Fruit fly (Drosophila melanogaster) whole organism, embryonic: ENCODE results near the gene Pex11c.

Source experiments
- B-H1 ChIP-seq: fragments of 200-800 bp; sonication (Bioruptor generic); IDR thresholded peaks from 3 replicates; pipeline ENCODE4 v1.3.6; 2022; ENCODE audit warnings: missing biosample characterization, missing genetic modification characterization
- C15 ChIP-seq: fragments of 200-800 bp; sonication (Bioruptor generic); IDR thresholded peaks from 3 replicates; pipeline ENCODE4 v1.3.6; 2022; ENCODE audit warnings: missing biosample characterization, missing genetic modification characterization
- CG10267 ChIP-seq: fragments of 200-800 bp; sonication (Bioruptor generic); optimal IDR thresholded peaks from 2 replicates; lab custom pipeline; 2018; ENCODE audit warnings: missing biosample characterization, mild to moderate bottlenecking, missing genetic modification characterization, moderate library complexity
- CG10543 ChIP-seq: fragments of 200-800 bp; sonication (Bioruptor generic); optimal IDR thresholded peaks from 3 replicates; lab custom pipeline; 2017; ENCODE audit warnings: missing biosample characterization, mild to moderate bottlenecking, missing genetic modification characterization, moderate library complexity
- CG10654 ChIP-seq: fragments of 200-800 bp; sonication (Bioruptor generic); optimal IDR thresholded peaks from 2 replicates; lab custom pipeline; 2016; ENCODE audit warnings: missing biosample characterization, missing genetic modification characterization
- CG11723 ChIP-seq: fragments of 200-800 bp; sonication (Bioruptor generic); optimal IDR thresholded peaks from 2 replicates; lab custom pipeline; 2017; ENCODE audit warnings: missing biosample characterization, mild to moderate bottlenecking, missing genetic modification characterization
- CG12071 ChIP-seq: fragments of 200-800 bp; sonication (Bioruptor generic); optimal IDR thresholded peaks from 3 replicates; lab custom pipeline; 2018; ENCODE audit warnings: missing biosample characterization, mild to moderate bottlenecking, missing genetic modification characterization
- CG12391 ChIP-seq: fragments of 200-800 bp; sonication (Bioruptor generic); optimal IDR thresholded peaks from 3 replicates; lab custom pipeline; 2018; ENCODE audit warnings: missing biosample characterization, mild to moderate bottlenecking, missing genetic modification characterization, moderate library complexity
- CG13775 ChIP-seq: fragments of 200-800 bp; sonication (Bioruptor generic); optimal IDR thresholded peaks from 3 replicates; lab custom pipeline; 2017; ENCODE audit warnings: missing biosample characterization, mild to moderate bottlenecking, missing genetic modification characterization
- CG15269 ChIP-seq: fragments of 200-800 bp; sonication (Bioruptor generic); optimal IDR thresholded peaks from 2 replicates; lab custom pipeline; 2018; ENCODE audit warnings: missing biosample characterization, mild to moderate bottlenecking, missing genetic modification characterization, moderate library complexity
- CG15696 ChIP-seq: fragments of 200-800 bp; sonication (Bioruptor generic); optimal IDR thresholded peaks from 2 replicates; lab custom pipeline; 2019; ENCODE audit warnings: missing biosample characterization, mild to moderate bottlenecking, missing genetic modification characterization, moderate library complexity
- CG18599 ChIP-seq: fragments of 200-800 bp; sonication (Bioruptor generic); optimal IDR thresholded peaks from 3 replicates; lab custom pipeline; 2017; ENCODE audit warnings: missing biosample characterization, missing genetic modification characterization, mild to moderate bottlenecking, moderate library complexity, missing genetic modification reagents
- CG2202 ChIP-seq: fragments of 200-800 bp; sonication (Bioruptor generic); optimal IDR thresholded peaks from 2 replicates; lab custom pipeline; 2018; ENCODE audit warnings: missing biosample characterization, mild to moderate bottlenecking, missing genetic modification characterization
- CG30403 ChIP-seq: fragments of 200-800 bp; sonication (Bioruptor generic); optimal IDR thresholded peaks from 3 replicates; lab custom pipeline; 2016; ENCODE audit warnings: missing biosample characterization, missing genetic modification characterization
- CG30431 ChIP-seq: fragments of 200-800 bp; sonication (Bioruptor generic); optimal IDR thresholded peaks from 2 replicates; lab custom pipeline; 2017; ENCODE audit warnings: missing biosample characterization, missing genetic modification characterization
- CG32532 ChIP-seq: fragments of 200-800 bp; sonication (Bioruptor generic); IDR thresholded peaks from 2 replicates; pipeline ENCODE4 v1.3.6; 2022; ENCODE audit warnings: missing biosample characterization, missing genetic modification characterization
- CG4360 ChIP-seq: fragments of 200-800 bp; sonication (Bioruptor generic); IDR thresholded peaks from 2 replicates; pipeline ENCODE4 v1.3.6; 2022; ENCODE audit warnings: missing biosample characterization, missing genetic modification characterization
- CG4820 ChIP-seq: fragments of 200-800 bp; sonication (Bioruptor generic); optimal IDR thresholded peaks from 3 replicates; lab custom pipeline; 2016; ENCODE audit warnings: missing biosample characterization, missing genetic modification characterization
- CG6254 ChIP-seq: fragments of 200-800 bp; sonication (Bioruptor generic); optimal IDR thresholded peaks from 3 replicates; lab custom pipeline; 2017; ENCODE audit warnings: mild to moderate bottlenecking, missing biosample characterization, missing genetic modification reagents, missing genetic modification characterization
- CG8281 ChIP-seq: fragments of 200-800 bp; sonication (Bioruptor generic); optimal IDR thresholded peaks from 2 replicates; lab custom pipeline; 2018; ENCODE audit warnings: missing biosample characterization, mild to moderate bottlenecking, missing genetic modification characterization, moderate library complexity
- CG8290 ChIP-seq, 3 experiments: fragments of 200-800 bp; sonication (Bioruptor generic); optimal IDR thresholded peaks; 2 replicates each; lab custom pipeline; 2016 to 2019; ENCODE audit warnings: missing biosample characterization in 3 of 3, missing genetic modification characterization in 3 of 3, mild to moderate bottlenecking in 2 of 3, moderate library complexity in 1 of 3
- Gsc ChIP-seq: fragments of 200-800 bp; sonication (Bioruptor generic); IDR thresholded peaks from 2 replicates; pipeline ENCODE4 v1.3.6; 2022; ENCODE audit warnings: missing biosample characterization, missing genetic modification characterization
- Hr78 ChIP-seq, 2 experiments: fragments of 200-800 bp in 1 of 2; fragments of >200 bp in 1 of 2; sonication (Bioruptor generic) in 1 of 2; optimal IDR thresholded peaks; 2 replicates each; lab custom pipeline; 2017 to 2019; ENCODE audit warnings: missing biosample characterization in 2 of 2, missing genetic modification characterization in 2 of 2, mild to moderate bottlenecking in 1 of 2, moderate library complexity in 1 of 2
- Jarid2 ChIP-seq: fragments of 200-800 bp; sonication (Bioruptor generic); optimal IDR thresholded peaks from 3 replicates; lab custom pipeline; 2017; ENCODE audit warnings: mild to moderate bottlenecking, missing biosample characterization, missing genetic modification reagents, missing genetic modification characterization
- NC2α ChIP-seq: fragments of 200-800 bp; sonication (Bioruptor generic); optimal IDR thresholded peaks from 2 replicates; lab custom pipeline; 2016; ENCODE audit warnings: missing biosample characterization, missing genetic modification characterization
- Side ChIP-seq: fragments of 200-800 bp; sonication (Bioruptor generic); optimal IDR thresholded peaks from 2 replicates; lab custom pipeline; 2016; ENCODE audit warnings: missing biosample characterization, missing genetic modification characterization
- Sry-β ChIP-seq: fragments of 200-800 bp; sonication (Bioruptor generic); optimal IDR thresholded peaks from 2 replicates; lab custom pipeline; 2018; ENCODE audit warnings: missing biosample characterization, mild to moderate bottlenecking, missing genetic modification characterization, moderate library complexity
- Vsx1 ChIP-seq: fragments of 200-800 bp; sonication (Bioruptor generic); optimal IDR thresholded peaks from 2 replicates; lab custom pipeline; 2017; ENCODE audit warnings: missing biosample characterization, mild to moderate bottlenecking, missing genetic modification characterization, missing genetic modification reagents
- ab ChIP-seq: fragments of 200-800 bp; sonication (Bioruptor generic); optimal IDR thresholded peaks from 2 replicates; lab custom pipeline; 2016; ENCODE audit warnings: missing biosample characterization, missing genetic modification characterization
- amos ChIP-seq: fragments of 200-800 bp; sonication (Bioruptor generic); IDR thresholded peaks from 2 replicates; pipeline ENCODE4 v1.3.6; 2022; ENCODE audit warnings: missing biosample characterization, missing genetic modification characterization; ENCODE audit not compliant: partially characterized antibody
- ap ChIP-seq: fragments of 200-800 bp; sonication (Bioruptor generic); IDR thresholded peaks from 2 replicates; pipeline ENCODE4 v1.3.6; 2022; ENCODE audit warnings: missing biosample characterization, missing genetic modification characterization
- bowl ChIP-seq: fragments of 200-800 bp; sonication (Bioruptor generic); IDR thresholded peaks from 2 replicates; pipeline ENCODE4 v1.3.6; 2022; ENCODE audit warnings: missing biosample characterization, missing genetic modification characterization
- cg ChIP-seq: fragments of 200-800 bp; sonication (Bioruptor generic); optimal IDR thresholded peaks from 3 replicates; lab custom pipeline; 2019; ENCODE audit warnings: missing biosample characterization, mild to moderate bottlenecking, missing genetic modification characterization, moderate library complexity
- crc ChIP-seq: fragments of 200-800 bp; sonication (Bioruptor generic); optimal IDR thresholded peaks from 2 replicates; lab custom pipeline; 2016; ENCODE audit warnings: missing biosample characterization, missing genetic modification characterization
- crol ChIP-seq: fragments of 200-800 bp; sonication (Bioruptor generic); IDR thresholded peaks from 2 replicates; pipeline ENCODE4 v1.3.6; 2022; ENCODE audit warnings: missing biosample characterization, missing genetic modification characterization
- da ChIP-seq: fragments of 200-800 bp; sonication (Bioruptor generic); optimal IDR thresholded peaks from 2 replicates; lab custom pipeline; 2016; ENCODE audit warnings: missing biosample characterization, missing genetic modification characterization
- dysf ChIP-seq: fragments of 200-800 bp; sonication (Bioruptor generic); IDR thresholded peaks from 3 replicates; pipeline ENCODE4 v1.3.6; 2022; ENCODE audit warnings: missing biosample characterization, missing genetic modification characterization
- eve ChIP-seq, 2 experiments: fragments of >200 bp; optimal IDR thresholded peaks; 2 replicates each; lab custom pipeline; 2017; ENCODE audit warnings: missing biosample characterization in 2 of 2, missing genetic modification characterization in 2 of 2
- ewg ChIP-seq: fragments of 200-800 bp; sonication (Bioruptor generic); optimal IDR thresholded peaks from 3 replicates; lab custom pipeline; 2017; ENCODE audit warnings: mild to moderate bottlenecking, missing biosample characterization, missing genetic modification reagents, missing genetic modification characterization
- fd96Cb ChIP-seq: fragments of 200-800 bp; sonication (Bioruptor generic); optimal IDR thresholded peaks from 2 replicates; lab custom pipeline; 2018; ENCODE audit warnings: missing biosample characterization, mild to moderate bottlenecking, missing genetic modification characterization, moderate library complexity
- fru ChIP-seq: fragments of >200 bp; optimal IDR thresholded peaks from 2 replicates; lab custom pipeline; 2017
- ftz-f1 ChIP-seq: fragments of 200-800 bp; sonication (Bioruptor generic); optimal IDR thresholded peaks from 2 replicates; lab custom pipeline; 2016; ENCODE audit warnings: missing biosample characterization, missing genetic modification characterization
- gcm ChIP-seq: fragments of 200-800 bp; sonication (Bioruptor generic); optimal IDR thresholded peaks from 2 replicates; lab custom pipeline; 2019; ENCODE audit warnings: missing biosample characterization, mild to moderate bottlenecking, missing genetic modification characterization, moderate library complexity
- gfzf ChIP-seq: fragments of 200-800 bp; sonication (Bioruptor generic); optimal IDR thresholded peaks from 2 replicates; lab custom pipeline; 2016; ENCODE audit warnings: missing biosample characterization, mild to moderate bottlenecking, missing genetic modification characterization, moderate library complexity
- hbn ChIP-seq: fragments of 200-800 bp; sonication (Bioruptor generic); IDR thresholded peaks from 2 replicates; pipeline ENCODE4 v1.3.6; 2022; ENCODE audit warnings: missing biosample characterization, missing genetic modification characterization; ENCODE audit not compliant: partially characterized antibody
- nom ChIP-seq: fragments of 200-800 bp; sonication (Bioruptor generic); optimal IDR thresholded peaks from 2 replicates; lab custom pipeline; 2017; ENCODE audit warnings: missing biosample characterization, missing genetic modification characterization, mild to moderate bottlenecking, moderate library complexity, missing genetic modification reagents
- row ChIP-seq: fragments of 200-800 bp; sonication (Bioruptor generic); IDR thresholded peaks from 3 replicates; pipeline ENCODE4 v1.3.6; 2022; ENCODE audit warnings: missing biosample characterization, missing genetic modification characterization
- tio ChIP-seq: fragments of 200-800 bp; sonication (Bioruptor generic); optimal IDR thresholded peaks from 2 replicates; lab custom pipeline; 2017; ENCODE audit warnings: missing biosample characterization, missing genetic modification characterization, inconsistent platforms
- unpg ChIP-seq: fragments of 200-800 bp; sonication (Bioruptor generic); optimal IDR thresholded peaks from 3 replicates; lab custom pipeline; 2018; ENCODE audit warnings: missing biosample characterization, mild to moderate bottlenecking, missing genetic modification characterization, moderate library complexity
- z ChIP-seq: fragments of 200-800 bp; sonication (Bioruptor generic); IDR thresholded peaks from 3 replicates; pipeline ENCODE4 v1.3.6; 2022; ENCODE audit warnings: missing biosample characterization, missing genetic modification characterization

The Pex11c gene

DNA sequence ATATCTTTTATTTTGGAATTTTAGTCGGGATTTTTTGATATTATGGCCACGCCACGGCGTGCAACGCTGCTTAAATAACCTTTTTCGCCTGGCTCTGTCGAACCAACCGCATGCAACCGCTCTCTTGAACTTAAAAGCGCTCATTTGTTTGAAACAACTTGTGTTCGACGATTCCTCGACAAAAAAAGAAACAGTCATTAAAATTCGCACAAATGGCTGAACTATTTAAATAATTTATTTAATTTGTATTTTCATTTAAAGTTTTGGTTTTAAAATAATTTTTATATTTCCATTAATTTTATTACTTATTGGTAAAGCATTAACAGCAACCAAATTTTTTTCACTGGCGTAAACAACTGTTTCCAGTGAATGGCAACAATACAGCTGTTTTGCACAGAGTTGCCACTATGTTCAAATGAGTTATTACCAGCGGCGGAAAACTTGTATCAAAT, 22.7 kb downstream of the Pex11c start, which contains the start of the genes orb and Cdc16 (continued):
- TF ChIP-seq cg (GFP tag; lab: Kevin White, UChicago): no peak
- TF ChIP-seq gcm: peak; percentile 90
- peak; percentile 42 for TF ChIP-seq CG4360 (GFP tag; lab: Robert Waterston, UW)
- peak; percentile 79 for TF ChIP-seq CG15696 (tag; lab: Kevin White, UChicago)
- peak; percentile 93 for TF ChIP-seq dysf (GFP tag; lab: Robert Waterston, UW)
- no peak for TF ChIP-seq eve (GFP tag; optimal IDR thresholded peaks at IDR 0.05; lab: Kevin White, UChicago)
- no peak for TF ChIP-seq gfzf
- TF ChIP-seq CG12391 (tag; lab: Kevin White, UChicago): peak; percentile 98
- peak; percentile 91 for TF ChIP-seq fd96Cb (tag; lab: Kevin White, UChicago)
- TF ChIP-seq ewg (GFP tag; lab: Kevin White, UChicago): peak; percentile 77
- no peak for TF ChIP-seq Hr78 (GFP tag; optimal IDR thresholded peaks at IDR 0.05; lab: Kevin White, UChicago)
- TF ChIP-seq amos (GFP tag; lab: Robert Waterston, UW): no peak
- peak; percentile 16 for TF ChIP-seq da (GFP tag; lab: Kevin White, UChicago)
- TF ChIP-seq NC2α (GFP tag; lab: Kevin White, UChicago): peak; percentile 49
- peak; percentile 71 for TF ChIP-seq Vsx1 (GFP tag; lab: Kevin White, UChicago)
- TF ChIP-seq CG4820 (GFP tag; lab: Kevin White, UChicago): peak; percentile 81
- peak; percentile 96 for TF ChIP-seq unpg (GFP tag; lab: Kevin White, UChicago)
- peak; percentile 63 for TF ChIP-seq CG8281 (tag; lab: Kevin White, UChicago)
- TF ChIP-seq Sry-β (GFP tag; lab: Kevin White, UChicago): peak; percentile 26
- peak; percentile 88 for TF ChIP-seq CG10267 (tag; lab: Kevin White, UChicago)
- peak; percentile 51 for TF ChIP-seq Jarid2 (GFP tag; lab: Kevin White, UChicago)
- peak; percentile 18 for TF ChIP-seq ftz-f1 (GFP tag; lab: Kevin White, UChicago)
- peak; percentile 68 for TF ChIP-seq CG12071
- peak; percentile 76 for TF ChIP-seq CG11723 (GFP tag; lab: Kevin White, UChicago)
- no peak for TF ChIP-seq Gsc (GFP tag; lab: Robert Waterston, UW)
- TF ChIP-seq CG30403 (GFP tag; lab: Kevin White, UChicago): peak; percentile 95
- TF ChIP-seq z (GFP tag; lab: Robert Waterston, UW): no peak
- TF ChIP-seq CG10543 (GFP tag; lab: Kevin White, UChicago): peak; percentile 83
- peak; percentile 68 for TF ChIP-seq CG30431 (GFP tag; lab: Kevin White, UChicago)
- TF ChIP-seq ap (GFP tag; lab: Robert Waterston, UW): peak; percentile 85
- TF ChIP-seq CG2202 (tag; lab: Kevin White, UChicago): peak; percentile 88
- TF ChIP-seq CG10654 (GFP tag; lab: Kevin White, UChicago): peak; percentile 89
- peak; percentile 57 for TF ChIP-seq Side (GFP tag; lab: Kevin White, UChicago)
- TF ChIP-seq bowl (GFP tag; lab: Robert Waterston, UW): peak; percentile 82
- TF ChIP-seq fru (lab: Kevin White, UChicago): no peak
- peak; percentile 96 for TF ChIP-seq CG32532 (GFP tag; lab: Robert Waterston, UW)
- no peak; the same call in 1 of the 2 replicates for TF ChIP-seq hbn
- peak; percentile 73 for TF ChIP-seq CG8290 (GFP tag; optimal IDR thresholded peaks at IDR 0.05; lab: Kevin White, UChicago)
- peak in 1 of 2 experiments; percentile 87 for TF ChIP-seq CG8290 (tag; optimal IDR thresholded peaks at IDR 0.05; lab: Kevin White, UChicago)
- peak; percentile 54; the same call in 1 of the 2 replicates for TF ChIP-seq crol (GFP tag; lab: Robert Waterston, UW)
- peak; percentile 88 for TF ChIP-seq B-H1 (GFP tag; lab: Robert Waterston, UW)
- peak; percentile 90 for TF ChIP-seq CG13775 (GFP tag; lab: Kevin White, UChicago)
- TF ChIP-seq ab (GFP tag; lab: Kevin White, UChicago): no peak
- peak; percentile 84 for TF ChIP-seq C15
- TF ChIP-seq nom (GFP tag; lab: Kevin White, UChicago): peak; percentile 64
- peak; percentile 95 for TF ChIP-seq CG18599
- TF ChIP-seq tio (GFP tag; lab: Kevin White, UChicago): peak; percentile 86
- peak; percentile 82 for TF ChIP-seq CG6254 (GFP tag; lab: Kevin White, UChicago)
- TF ChIP-seq CG15269 (tag; lab: Kevin White, UChicago): peak; percentile 94
- peak; percentile 96 for TF ChIP-seq row (GFP tag; lab: Robert Waterston, UW)
- peak; percentile 32 for TF ChIP-seq crc (GFP tag; lab: Kevin White, UChicago)
